Worm (Caenorhabditis elegans): ENCODE results near the gene F53B3.3.

- TF ChIP-seq ama-1 (optimal IDR thresholded peaks at IDR 0.05), result no peak
- no peak for TF ChIP-seq ama-1 (GFP tag; optimal IDR thresholded peaks at IDR 0.05)
- no peak for TF ChIP-seq dpff-1 (tag; optimal IDR thresholded peaks at IDR 0.05)
- no peak for TF ChIP-seq F37B4.10 (GFP tag; IDR thresholded peaks at IDR 0.05)
- no peak for TF ChIP-seq cebp-1 (GFP tag; IDR thresholded peaks at IDR 0.05)
- no peak for TF ChIP-seq cebp-1 (tag; optimal IDR thresholded peaks at IDR 0.05)
Measured at ce11 chrX:2871037-2871436, at the start of gene F53B3.3.

Data from whole organism, young adult.